Worm (Caenorhabditis elegans) whole organism, midembryonic: ENCODE data around the gene let-716.
A peak's percentile ranks its signal among the peaks of the same experiment; 100 is the strongest.

Experiments
- T22C8.4 ChIP-seq: fragments of 200-800 bp; sonication (Bioruptor generic); IDR thresholded peaks from 2 replicates; pipeline ENCODE4 v1.3.6; 2022; ENCODE audit warnings: missing genetic modification characterization, missing compliant biosample characterization
- cog-1 ChIP-seq: sonication (generic microtip); optimal IDR thresholded peaks from 2 replicates; lab custom pipeline; 2016; ENCODE audit warnings: missing genetic modification characterization, missing compliant biosample characterization
- flt-1 ChIP-seq: fragments of 200-800 bp; sonication (Bioruptor generic); IDR thresholded peaks from 2 replicates; pipeline ENCODE4 v1.3.6; 2022; ENCODE audit warnings: missing genetic modification characterization, missing compliant biosample characterization
- klf-2 ChIP-seq: fragments of 200-800 bp; sonication (Bioruptor generic); conservative IDR thresholded peaks from 2 replicates; pipeline ENCODE4 v1.3.6; 2022; ENCODE audit warnings: missing genetic modification reagents, missing genetic modification characterization, missing compliant biosample characterization
- med-1 ChIP-seq: sonication (generic microtip); optimal IDR thresholded peaks from 2 replicates; lab custom pipeline; 2017; ENCODE audit warnings: missing genetic modification characterization, mild to moderate bottlenecking, missing compliant biosample characterization, antibody characterized with exemption, missing genetic modification reagents; ENCODE audit not compliant: insufficient read depth
- ref-1 ChIP-seq: fragments of 200-800 bp; sonication (Bioruptor generic); conservative IDR thresholded peaks from 2 replicates; pipeline ENCODE4 v1.3.6; 2022; ENCODE audit warnings: missing genetic modification reagents, missing genetic modification characterization, missing compliant biosample characterization
- tab-1 ChIP-seq: fragments of 200-800 bp; sonication (Bioruptor generic); IDR thresholded peaks from 2 replicates; pipeline ENCODE4 v1.3.6; 2022; ENCODE audit warnings: missing genetic modification characterization, missing compliant biosample characterization
- ztf-23 ChIP-seq: fragments of 200-800 bp; sonication (Bioruptor generic); IDR thresholded peaks from 2 replicates; pipeline ENCODE4 v1.3.6; 2022; ENCODE audit warnings: missing genetic modification reagents, missing genetic modification characterization, missing compliant biosample characterization
- ztf-29 ChIP-seq: fragments of 200-800 bp; sonication (Bioruptor generic); IDR thresholded peaks from 2 replicates; pipeline ENCODE4 v1.3.6; 2022; ENCODE audit warnings: missing genetic modification reagents, missing genetic modification characterization, missing compliant biosample characterization

let-716 gene

ce11 chrIII:6362323-6362922 lies 20.9 kb upstream of the let-716 start:
- TF ChIP-seq flt-1 (GFP tag; lab: Robert Waterston, UW) (no peak), ztf-29 (GFP tag; lab: Robert Waterston, UW) (no peak), tab-1 (no peak), ztf-23 (no peak), T22C8.4 (GFP tag; lab: Robert Waterston, UW) (no peak), cog-1 (tag; lab: Kevin White, UChicago) (no peak)

- TF ChIP-seq cog-1 (tag; lab: Kevin White, UChicago) (no peak), klf-2 (no peak), ref-1 (GFP tag; lab: Robert Waterston, UW) (no peak), med-1 (GFP tag; lab: Kevin White, UChicago) (no peak), ztf-23 (no peak), T22C8.4 (GFP tag; lab: Robert Waterston, UW) (no peak), tab-1 (no peak), flt-1 (GFP tag; lab: Robert Waterston, UW) (no peak), ztf-29 (GFP tag; lab: Robert Waterston, UW) (no peak)
These were observed 19.0 kb upstream of the let-716 start for ce11 chrIII:6364395-6364794.

DNA sequence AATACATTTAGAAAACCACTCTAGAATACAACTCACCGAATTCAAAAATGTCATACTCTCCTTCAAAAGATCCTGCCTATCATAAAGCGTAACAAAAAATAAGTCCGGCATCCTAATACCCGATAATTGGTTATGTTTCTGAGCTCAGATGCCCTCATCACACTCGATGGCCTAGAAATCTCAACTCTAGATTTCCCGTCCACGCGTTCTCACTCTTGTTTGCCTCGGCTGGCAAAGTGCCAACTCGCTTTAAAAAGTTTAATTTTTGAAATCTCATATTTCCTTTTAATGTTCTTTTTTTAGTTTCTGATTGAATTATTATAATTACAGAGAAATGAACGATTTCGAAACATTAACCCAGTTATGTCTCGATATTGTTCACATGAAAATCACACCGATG lies 15.6 kb upstream of the let-716 start, which contains the start of the genes C56G2.15 and thoc-2:
TSS of gene C56G2.15 (minus strand) at position 188 of the 400 bp plus-strand sequence.
TSS of gene thoc-2 (plus strand) at position 331 of the 400 bp plus-strand sequence.
- TF ChIP-seq cog-1 (tag; lab: Kevin White, UChicago), result no peak
- no peak for TF ChIP-seq flt-1 (GFP tag; lab: Robert Waterston, UW)
- no peak for TF ChIP-seq tab-1

ce11 chrIII:6368524-6368923 lies 14.8 kb upstream of the let-716 start:
- TF ChIP-seq ztf-23 (no peak), flt-1 (GFP tag; lab: Robert Waterston, UW) (no peak)

DNA sequence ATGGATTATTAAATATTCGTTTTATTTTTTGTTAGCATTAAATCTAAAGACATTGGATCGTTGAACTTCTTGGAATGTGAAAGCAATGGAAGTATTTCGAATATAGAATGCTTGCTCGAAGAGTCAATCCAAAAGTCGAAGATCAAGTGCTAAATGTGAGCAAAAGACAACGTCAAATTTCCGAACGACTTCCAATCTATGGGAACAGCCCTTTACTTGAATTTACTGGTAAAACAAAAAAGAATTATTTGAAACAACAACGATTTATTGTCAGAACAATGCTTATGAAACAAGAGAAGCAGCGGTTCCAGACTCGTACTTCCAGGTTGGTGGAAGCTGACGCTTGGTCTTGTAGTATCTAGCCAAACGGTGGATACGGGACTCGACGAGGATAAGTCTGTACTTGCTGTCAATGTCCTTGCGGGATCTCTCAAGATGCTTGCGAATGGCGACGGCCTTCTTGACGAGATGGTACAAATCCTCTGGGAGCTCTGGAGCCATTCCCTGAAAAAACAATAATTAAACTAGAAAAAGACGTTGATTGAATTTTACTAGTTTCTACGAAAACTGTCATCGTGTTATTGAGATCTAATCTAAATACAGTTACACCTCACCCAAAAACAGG lies 9.4 kb upstream of the let-716 start:
- TF ChIP-seq flt-1 (GFP tag; lab: Robert Waterston, UW), result no peak
- no peak for TF ChIP-seq cog-1 (tag; lab: Kevin White, UChicago)
- no peak for TF ChIP-seq T22C8.4 (GFP tag; lab: Robert Waterston, UW)
- no peak for TF ChIP-seq med-1 (GFP tag; lab: Kevin White, UChicago)
- no peak for TF ChIP-seq klf-2
- no peak for TF ChIP-seq ztf-23
- TF ChIP-seq ref-1 (GFP tag; lab: Robert Waterston, UW), result no peak
- TF ChIP-seq tab-1, result no peak
- no peak for TF ChIP-seq ztf-29 (GFP tag; lab: Robert Waterston, UW)

DNA sequence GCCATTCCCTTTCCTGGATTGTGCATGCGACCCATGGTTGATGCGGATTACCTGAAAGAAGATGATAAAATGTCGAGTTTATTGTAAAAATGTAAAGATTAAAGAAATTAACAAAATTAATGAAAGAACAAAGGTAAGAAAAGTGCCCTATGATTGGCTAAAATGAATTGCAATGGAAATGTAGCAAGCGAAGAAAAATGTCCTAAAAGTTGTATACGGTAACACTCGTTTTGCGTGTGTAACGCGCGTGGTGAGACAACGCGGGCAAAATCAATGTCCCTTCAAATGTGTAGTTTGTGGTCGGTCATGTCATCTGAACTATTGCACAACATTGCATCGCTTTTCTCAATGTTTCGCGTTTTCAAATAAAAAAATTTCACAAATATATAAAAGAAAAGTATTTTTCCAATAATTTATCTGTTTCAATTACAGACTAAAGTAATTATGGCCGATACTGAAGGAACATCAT lies 8.4 kb upstream of the let-716 start, which contains the start of the genes rps-13 and nfx-1:
TSS of gene rps-13 (minus strand) at position 51 of the 469 bp plus-strand sequence.
TSS of gene nfx-1 (plus strand) at position 433 of the 469 bp plus-strand sequence.
- no peak for TF ChIP-seq ztf-29 (GFP tag; lab: Robert Waterston, UW)
- no peak for TF ChIP-seq med-1 (GFP tag; lab: Kevin White, UChicago)
- TF ChIP-seq klf-2, result no peak
- TF ChIP-seq flt-1 (GFP tag; lab: Robert Waterston, UW), result peak; percentile 72
- peak; percentile 65 for TF ChIP-seq cog-1 (tag; lab: Kevin White, UChicago)

DNA sequence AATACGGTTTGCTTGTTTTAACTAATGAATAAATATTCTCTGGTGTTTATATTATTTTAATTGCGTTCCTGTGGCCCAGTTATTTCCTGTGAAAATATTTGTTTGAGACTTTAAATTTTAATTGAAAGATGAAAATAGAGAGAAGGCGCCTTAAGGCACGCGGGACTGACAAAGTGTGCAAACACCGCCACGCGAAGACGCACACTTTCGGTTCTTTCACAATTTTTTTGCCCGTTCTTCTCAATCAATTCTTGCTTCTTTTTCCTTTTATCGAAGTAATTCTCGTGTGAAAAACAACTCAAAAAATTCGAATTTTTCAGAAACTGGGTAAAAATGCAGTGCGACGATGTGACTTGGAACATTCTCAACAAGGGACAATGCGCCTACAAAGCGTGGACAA lies 4.2 kb upstream of the let-716 start, which contains the start of gene C16A3.6:
TSS of gene C16A3.6 (plus strand) at position 84 of the 400 bp plus-strand sequence.
- TF ChIP-seq ztf-29 (GFP tag; lab: Robert Waterston, UW) (no peak), ref-1 (GFP tag; lab: Robert Waterston, UW) (no peak), T22C8.4 (GFP tag; lab: Robert Waterston, UW) (no peak), ztf-23 (no peak), med-1 (GFP tag; lab: Kevin White, UChicago) (no peak), flt-1 (GFP tag; lab: Robert Waterston, UW) (peak; percentile 63; the same call in 1 of the 2 replicates)

DNA sequence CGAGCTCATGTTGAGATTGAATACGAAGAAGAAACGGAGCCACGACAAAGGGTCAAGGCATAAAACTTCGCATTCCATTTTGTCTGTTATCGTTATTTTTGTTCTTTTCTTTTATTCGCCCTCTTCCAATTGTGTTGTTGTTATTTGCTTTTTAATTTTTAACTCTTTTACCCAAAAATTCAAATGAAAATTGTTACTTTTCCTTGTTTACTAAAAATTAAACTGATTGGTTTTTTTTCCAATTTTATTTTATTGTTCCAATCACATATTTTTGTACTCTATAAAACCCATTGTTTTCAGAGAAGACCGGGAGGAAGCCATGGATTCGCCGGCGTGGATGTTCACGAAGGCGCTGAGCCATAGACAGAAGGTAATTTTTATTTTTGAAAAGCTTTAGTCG lies 2.9 kb upstream of the let-716 start, which contains the start of gene C16A3.5:
TSS of gene C16A3.5 (plus strand) at position 301 of the 400 bp plus-strand sequence.
- no peak for TF ChIP-seq med-1 (GFP tag; lab: Kevin White, UChicago)
- no peak for TF ChIP-seq klf-2
- no peak for TF ChIP-seq cog-1 (tag; lab: Kevin White, UChicago)
- no peak for TF ChIP-seq ztf-29 (GFP tag; lab: Robert Waterston, UW)
- no peak for TF ChIP-seq T22C8.4 (GFP tag; lab: Robert Waterston, UW)
- no peak for TF ChIP-seq ref-1 (GFP tag; lab: Robert Waterston, UW)

DNA sequence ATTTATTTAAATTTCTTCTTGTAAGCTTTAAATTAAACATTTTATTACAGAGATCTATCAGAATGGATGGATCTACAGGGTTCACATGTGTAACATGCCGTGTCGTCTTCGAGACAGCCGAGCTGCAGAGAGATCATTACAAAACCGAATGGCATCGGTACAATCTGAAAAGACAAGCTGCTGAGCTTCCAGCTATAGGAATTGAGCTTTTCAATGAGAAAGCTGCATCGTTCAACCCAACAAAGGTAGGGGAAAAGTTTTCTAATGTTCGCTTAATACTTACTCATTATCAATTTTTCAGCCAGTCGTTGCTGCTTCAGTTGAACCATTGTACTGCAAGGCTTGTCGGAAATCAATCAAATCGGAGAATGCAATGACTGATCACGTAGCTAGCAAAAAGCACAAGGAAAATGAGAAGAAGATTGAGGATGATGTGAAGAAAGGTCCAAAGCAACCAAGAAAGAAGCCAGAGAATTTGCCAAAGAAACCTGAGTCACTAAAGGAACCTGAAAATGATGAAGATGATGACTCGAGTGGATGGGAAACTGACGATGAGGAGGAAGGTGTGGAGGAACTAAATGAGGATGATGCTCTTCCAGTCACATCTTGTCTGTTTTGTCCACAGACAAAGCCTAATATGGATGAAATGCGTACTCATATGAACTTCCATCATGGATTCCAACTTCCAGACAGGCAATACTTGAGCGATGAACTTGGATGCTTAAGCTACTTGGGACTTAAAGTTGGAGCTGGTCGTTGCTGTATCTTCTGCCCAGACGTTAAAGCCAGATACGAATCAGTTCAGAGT lies 1.6 kb upstream of the let-716 start, which contains the start of gene znf-622:
TSS of gene znf-622 (plus strand) at position 51 of the 808 bp plus-strand sequence.
- TF ChIP-seq cog-1 (tag; lab: Kevin White, UChicago) (no peak), tab-1 (no peak)

DNA sequence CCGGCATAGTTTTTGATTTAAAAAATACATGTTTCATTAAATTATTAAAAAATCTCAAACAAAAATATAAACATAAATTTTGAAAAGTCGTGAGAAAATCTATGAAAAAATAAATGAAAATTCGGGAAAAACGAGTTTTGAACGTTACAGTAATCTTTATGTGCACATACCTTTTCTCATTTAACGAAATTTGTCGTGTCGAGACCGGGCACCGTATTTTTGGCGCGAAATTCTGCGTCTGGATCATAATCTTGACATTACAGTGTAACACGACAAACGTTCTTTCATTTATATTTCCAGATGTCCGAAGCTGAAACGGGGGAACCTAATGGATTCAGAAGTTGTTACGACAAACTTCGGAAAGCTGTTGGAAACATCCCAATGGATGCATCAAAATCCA lies 6.2 kb downstream of the let-716 start, which contains the start of gene C16A3.2:
TSS of gene C16A3.2 (plus strand) at position 301 of the 400 bp plus-strand sequence.
- no peak for TF ChIP-seq klf-2
